Fruit fly (Drosophila melanogaster) whole organism, embryonic: Measurements from ENCODE around the gene Ufsp2.

Source experiments
- Abd-B ChIP-seq: fragments of 200-800 bp; sonication (Bioruptor generic); optimal IDR thresholded peaks from 2 replicates; lab custom pipeline; 2018; ENCODE audit warnings: missing biosample characterization, mild to moderate bottlenecking, missing genetic modification characterization, moderate library complexity
- Blimp-1 ChIP-seq: fragments of 200-800 bp; sonication (Bioruptor generic); optimal IDR thresholded peaks from 3 replicates; lab custom pipeline; 2018; ENCODE audit warnings: missing biosample characterization, missing genetic modification characterization, mild to moderate bottlenecking, moderate library complexity, missing genetic modification reagents
- CG10366 ChIP-seq: fragments of 200-800 bp; sonication (Bioruptor generic); IDR thresholded peaks from 2 replicates; pipeline ENCODE4 v1.3.6; 2022; ENCODE audit warnings: missing biosample characterization, missing genetic modification characterization
- CG10462 ChIP-seq: fragments of 200-800 bp; sonication (Bioruptor generic); optimal IDR thresholded peaks from 2 replicates; lab custom pipeline; 2016; ENCODE audit warnings: missing biosample characterization, missing genetic modification characterization
- CG11398 ChIP-seq: fragments of 200-800 bp; sonication (Bioruptor generic); optimal IDR thresholded peaks from 2 replicates; lab custom pipeline; 2016; ENCODE audit warnings: missing biosample characterization, missing genetic modification characterization
- CG12236 ChIP-seq: fragments of 200-800 bp; sonication (Bioruptor generic); optimal IDR thresholded peaks from 2 replicates; lab custom pipeline; 2016; ENCODE audit warnings: missing biosample characterization, missing genetic modification characterization
- CG12659 ChIP-seq: fragments of 200-800 bp; sonication (Bioruptor generic); optimal IDR thresholded peaks from 3 replicates; lab custom pipeline; 2017; ENCODE audit warnings: mild to moderate bottlenecking, missing biosample characterization, missing genetic modification reagents, missing genetic modification characterization
- CG13424 ChIP-seq: fragments of 200-800 bp; sonication (Bioruptor generic); optimal IDR thresholded peaks from 2 replicates; lab custom pipeline; 2019; ENCODE audit warnings: missing biosample characterization, mild to moderate bottlenecking, missing genetic modification characterization, moderate library complexity
- CG14710 ChIP-seq: fragments of 200-800 bp; sonication (Bioruptor generic); optimal IDR thresholded peaks from 3 replicates; lab custom pipeline; 2019; ENCODE audit warnings: missing biosample characterization, mild to moderate bottlenecking, missing genetic modification characterization, moderate library complexity
- CG15479 ChIP-seq: fragments of 200-800 bp; sonication (Bioruptor generic); optimal IDR thresholded peaks from 3 replicates; lab custom pipeline; 2019; ENCODE audit warnings: missing biosample characterization, mild to moderate bottlenecking, missing genetic modification characterization, moderate library complexity
- CG15601 ChIP-seq: fragments of 200-800 bp; sonication (Bioruptor generic); optimal IDR thresholded peaks from 3 replicates; lab custom pipeline; 2019; ENCODE audit warnings: missing biosample characterization, mild to moderate bottlenecking, missing genetic modification characterization, moderate library complexity
- CG16779 ChIP-seq: fragments of 200-800 bp; sonication (Bioruptor generic); IDR thresholded peaks from 2 replicates; pipeline ENCODE4 v1.3.6; 2022; ENCODE audit warnings: missing biosample characterization, missing genetic modification characterization
- CG16863 ChIP-seq: fragments of 200-800 bp; sonication (Bioruptor generic); optimal IDR thresholded peaks from 3 replicates; lab custom pipeline; 2016; ENCODE audit warnings: missing biosample characterization, missing genetic modification characterization
- CG18262 ChIP-seq: fragments of 200-800 bp; optimal IDR thresholded peaks from 3 replicates; lab custom pipeline; 2019; ENCODE audit warnings: missing biosample characterization, mild to moderate bottlenecking, missing genetic modification characterization, moderate library complexity
- CG18619 ChIP-seq: fragments of 200-800 bp; sonication (Bioruptor generic); optimal IDR thresholded peaks from 3 replicates; lab custom pipeline; 2017; ENCODE audit warnings: missing biosample characterization, mild to moderate bottlenecking, missing genetic modification characterization
- CG2116 ChIP-seq: fragments of 200-800 bp; sonication (Bioruptor generic); optimal IDR thresholded peaks from 3 replicates; lab custom pipeline; 2018; ENCODE audit warnings: missing biosample characterization, mild to moderate bottlenecking, missing genetic modification characterization
- CG2120 ChIP-seq: fragments of 200-800 bp; sonication (Bioruptor generic); optimal IDR thresholded peaks from 3 replicates; lab custom pipeline; 2016; ENCODE audit warnings: missing biosample characterization, missing genetic modification characterization
- CG3726 ChIP-seq: fragments of 200-800 bp; sonication (Bioruptor generic); IDR thresholded peaks from 3 replicates; pipeline ENCODE4, ENCODE4 v1.3.6; 2022; ENCODE audit warnings: missing biosample characterization, missing genetic modification characterization
- CG6689 ChIP-seq: fragments of 200-800 bp; sonication (Bioruptor generic); IDR thresholded peaks from 2 replicates; pipeline ENCODE4 v1.3.6; 2022; ENCODE audit warnings: missing biosample characterization, missing genetic modification characterization
- CG8290 ChIP-seq, 3 experiments: fragments of 200-800 bp; sonication (Bioruptor generic); optimal IDR thresholded peaks; 2 replicates each; lab custom pipeline; 2016 to 2019; ENCODE audit warnings: missing biosample characterization in 3 of 3, missing genetic modification characterization in 3 of 3, mild to moderate bottlenecking in 2 of 3, moderate library complexity in 1 of 3
- CG8388 ChIP-seq: fragments of 200-800 bp; sonication (Bioruptor generic); optimal IDR thresholded peaks from 2 replicates; lab custom pipeline; 2019; ENCODE audit warnings: missing biosample characterization, mild to moderate bottlenecking, missing genetic modification characterization, moderate library complexity
- D ChIP-seq, 2 experiments: fragments of 200-800 bp in 1 of 2; fragments of >200 bp in 1 of 2; sonication (Bioruptor generic) in 1 of 2; optimal IDR thresholded peaks; 2 replicates in 1 of 2; 3 replicates in 1 of 2; lab custom pipeline; 2017; ENCODE audit warnings: mild to moderate bottlenecking in 1 of 2, missing biosample characterization in 1 of 2, missing genetic modification characterization in 1 of 2, missing genetic modification reagents in 1 of 2
- D19A ChIP-seq: fragments of 200-800 bp; optimal IDR thresholded peaks from 3 replicates; lab custom pipeline; 2019; ENCODE audit warnings: missing biosample characterization, mild to moderate bottlenecking, missing genetic modification characterization, moderate library complexity
- Fer2 ChIP-seq: fragments of 200-800 bp; sonication (Bioruptor generic); optimal IDR thresholded peaks from 2 replicates; lab custom pipeline; 2018; ENCODE audit warnings: missing biosample characterization, mild to moderate bottlenecking, missing genetic modification characterization, moderate library complexity
- Hmr ChIP-seq: fragments of 200-800 bp; sonication (Bioruptor generic); optimal IDR thresholded peaks from 3 replicates; lab custom pipeline; 2017; ENCODE audit warnings: mild to moderate bottlenecking, missing biosample characterization, missing genetic modification reagents, missing genetic modification characterization
- Hr51 ChIP-seq, 2 experiments: fragments of 200-800 bp; sonication (Bioruptor generic); optimal IDR thresholded peaks; 2 replicates in 1 of 2; 3 replicates in 1 of 2; lab custom pipeline; 2016 to 2018; ENCODE audit warnings: missing biosample characterization in 2 of 2, missing genetic modification characterization in 2 of 2, mild to moderate bottlenecking in 1 of 2, moderate library complexity in 1 of 2
- Lim3 ChIP-seq: fragments of 200-800 bp; sonication (Bioruptor generic); IDR thresholded peaks from 2 replicates; pipeline ENCODE4 v1.3.6; 2022; ENCODE audit warnings: missing biosample characterization, missing genetic modification characterization
- Neu2 ChIP-seq: fragments of 200-800 bp; sonication (Bioruptor generic); optimal IDR thresholded peaks from 3 replicates; lab custom pipeline; 2016; ENCODE audit warnings: missing biosample characterization, missing genetic modification characterization, borderline replicate concordance
- Pdp1 ChIP-seq, 2 experiments: fragments of 200-800 bp; sonication (Bioruptor generic); optimal IDR thresholded peaks; 3 replicates each; lab custom pipeline; 2016; ENCODE audit warnings: missing biosample characterization in 2 of 2, missing genetic modification characterization in 2 of 2, mild to moderate bottlenecking in 1 of 2, moderate library complexity in 1 of 2
- Sox102F ChIP-seq: fragments of 200-800 bp; sonication (Bioruptor generic); optimal IDR thresholded peaks from 2 replicates; lab custom pipeline; 2018; ENCODE audit warnings: missing biosample characterization, mild to moderate bottlenecking, missing genetic modification characterization, moderate library complexity
- ac ChIP-seq: fragments of 200-800 bp; sonication (Bioruptor generic); optimal IDR thresholded peaks from 3 replicates; lab custom pipeline; 2017; ENCODE audit warnings: missing biosample characterization, mild to moderate bottlenecking, missing genetic modification characterization
- amos ChIP-seq: fragments of 200-800 bp; sonication (Bioruptor generic); IDR thresholded peaks from 2 replicates; pipeline ENCODE4 v1.3.6; 2022; ENCODE audit warnings: missing biosample characterization, missing genetic modification characterization; ENCODE audit not compliant: partially characterized antibody
- ase ChIP-seq: fragments of 200-800 bp; sonication (Bioruptor generic); IDR thresholded peaks from 3 replicates; pipeline ENCODE4 v1.3.6; 2022; ENCODE audit warnings: missing biosample characterization, missing genetic modification characterization
- chm ChIP-seq: fragments of 200-800 bp; sonication (Bioruptor generic); IDR thresholded peaks from 2 replicates; pipeline ENCODE4 v1.3.6; 2022; ENCODE audit warnings: missing biosample characterization, missing genetic modification characterization
- crp ChIP-seq, 2 experiments: fragments of 200-800 bp; sonication (Bioruptor generic); optimal IDR thresholded peaks; 2 replicates in 1 of 2; 3 replicates in 1 of 2; lab custom pipeline; 2017; ENCODE audit warnings: missing biosample characterization in 2 of 2, missing genetic modification characterization in 2 of 2, mild to moderate bottlenecking in 1 of 2, moderate library complexity in 1 of 2
- ftz-f1 ChIP-seq: fragments of 200-800 bp; sonication (Bioruptor generic); optimal IDR thresholded peaks from 2 replicates; lab custom pipeline; 2016; ENCODE audit warnings: missing biosample characterization, missing genetic modification characterization
- ham ChIP-seq: fragments of 200-800 bp; sonication (Bioruptor generic); IDR thresholded peaks from 2 replicates; pipeline ENCODE4 v1.3.6; 2022; ENCODE audit warnings: missing biosample characterization, missing genetic modification characterization
- lmd ChIP-seq: fragments of 200-800 bp; sonication (Bioruptor generic); IDR thresholded peaks from 2 replicates; pipeline ENCODE4 v1.3.6; 2022; ENCODE audit warnings: missing biosample characterization, missing genetic modification characterization
- pan ChIP-seq, 4 experiments: fragments of >200 bp in 3 of 4; fragments of 200-800 bp in 1 of 4; sonication (Bioruptor generic) in 1 of 4; optimal IDR thresholded peaks in 3 of 4; IDR thresholded peaks in 1 of 4; 2 replicates each; pipeline versions ENCODE4 v1.3.6 to Lab custom; 2017 to 2022; ENCODE audit warnings: missing biosample characterization in 2 of 4, missing genetic modification characterization in 2 of 4, mixed read lengths in 1 of 4
- row ChIP-seq: fragments of 200-800 bp; sonication (Bioruptor generic); IDR thresholded peaks from 3 replicates; pipeline ENCODE4 v1.3.6; 2022; ENCODE audit warnings: missing biosample characterization, missing genetic modification characterization
- sna ChIP-seq: fragments of 200-800 bp; sonication (Bioruptor generic); IDR thresholded peaks from 2 replicates; pipeline ENCODE4 v1.3.6; 2022; ENCODE audit warnings: missing biosample characterization, missing genetic modification characterization; ENCODE audit not compliant: partially characterized antibody
- so ChIP-seq: fragments of 200-800 bp; sonication (Bioruptor generic); IDR thresholded peaks from 3 replicates; pipeline ENCODE4 v1.3.6; 2022; ENCODE audit warnings: missing biosample characterization, missing genetic modification characterization
- twi ChIP-seq: fragments of 200-800 bp; optimal IDR thresholded peaks from 2 replicates; lab custom pipeline; 2019; ENCODE audit warnings: missing biosample characterization, mild to moderate bottlenecking, missing genetic modification characterization, moderate library complexity
- zfh1 ChIP-seq: fragments of 200-800 bp; sonication (Bioruptor generic); IDR thresholded peaks from 3 replicates; pipeline ENCODE4 v1.3.6; 2022; ENCODE audit warnings: missing biosample characterization, missing genetic modification characterization

Gene Ufsp2

DNA sequence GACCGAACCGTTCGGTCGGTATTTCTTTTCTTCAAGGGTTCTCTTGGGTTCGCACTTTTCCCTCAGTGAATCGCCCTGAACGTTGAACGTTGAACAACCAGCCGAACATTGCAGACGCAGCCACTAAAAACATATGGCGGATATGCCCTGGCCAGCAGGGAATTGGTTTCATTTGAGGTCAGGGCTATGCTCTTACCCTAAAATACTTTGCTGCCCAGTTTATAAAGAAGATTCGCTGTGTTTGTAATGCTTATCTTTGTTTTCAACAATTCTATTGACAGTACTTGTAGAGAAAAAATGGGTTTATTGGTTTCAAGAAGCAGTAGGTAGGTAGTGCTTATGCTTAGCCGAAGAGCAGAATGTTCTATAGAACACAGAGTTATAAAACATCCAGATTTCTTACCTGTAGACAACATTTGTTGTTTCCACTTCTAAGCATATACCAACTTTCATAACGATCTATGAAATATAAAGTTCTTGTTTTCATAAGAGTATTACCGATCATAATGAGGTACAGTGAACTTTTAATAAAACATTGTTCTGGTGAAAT, 18.9 kb downstream of the Ufsp2 start (continued):
- TF ChIP-seq Pdp1 (GFP tag; optimal IDR thresholded peaks at IDR 0.05; lab: Kevin White, UChicago) (peak in 1 of 2 experiments; percentile 35), D (optimal IDR thresholded peaks at IDR 0.05; lab: Kevin White, UChicago) (peak; percentile 9), D (GFP tag; optimal IDR thresholded peaks at IDR 0.05; lab: Kevin White, UChicago) (peak; percentile 7), Lim3 (GFP tag; lab: Robert Waterston, UW) (no peak), CG18262 (peak; percentile 22), CG15601 (tag; lab: Kevin White, UChicago) (peak; percentile 37), zfh1 (GFP tag; lab: Robert Waterston, UW) (0 out of 3 replicates have a peak, but pooled peaks have one; percentile 34), CG11398 (GFP tag; lab: Kevin White, UChicago) (no peak), chm (GFP tag; lab: Robert Waterston, UW) (0 out of 2 replicates have a peak, but pooled peaks have one; percentile 20), so (GFP tag; lab: Robert Waterston, UW) (0 out of 3 replicates have a peak, but pooled peaks have one; percentile 26), CG6689 (0 out of 2 replicates have a peak, but pooled peaks have one; percentile 13), CG14710 (tag; lab: Kevin White, UChicago) (peak; percentile 20), lmd (GFP tag; lab: Robert Waterston, UW) (peak; percentile 24), CG2120 (GFP tag; lab: Kevin White, UChicago) (peak; percentile 42), Hr51 (GFP tag; optimal IDR thresholded peaks at IDR 0.05; lab: Kevin White, UChicago) (peak in 1 of 2 experiments; percentile 29), Hmr (peak; percentile 18), row (peak; percentile 52; the same call in 2 of the 3 replicates), CG13424 (tag; lab: Kevin White, UChicago) (no peak), CG16863 (GFP tag; lab: Kevin White, UChicago) (peak; percentile 15), Abd-B (GFP tag; lab: Kevin White, UChicago) (no peak), CG10366 (GFP tag; lab: Robert Waterston, UW) (peak; percentile 9; the same call in 1 of the 2 replicates), twi (peak; percentile 23), Blimp-1 (peak; percentile 9), D19A (tag; lab: Kevin White, UChicago) (peak; percentile 52), CG8388 (GFP tag; lab: Kevin White, UChicago) (peak; percentile 3), Fer2 (tag; lab: Kevin White, UChicago) (no peak), Sox102F (GFP tag; lab: Kevin White, UChicago) (peak; percentile 14), CG10462 (GFP tag; lab: Kevin White, UChicago) (no peak)

DNA sequence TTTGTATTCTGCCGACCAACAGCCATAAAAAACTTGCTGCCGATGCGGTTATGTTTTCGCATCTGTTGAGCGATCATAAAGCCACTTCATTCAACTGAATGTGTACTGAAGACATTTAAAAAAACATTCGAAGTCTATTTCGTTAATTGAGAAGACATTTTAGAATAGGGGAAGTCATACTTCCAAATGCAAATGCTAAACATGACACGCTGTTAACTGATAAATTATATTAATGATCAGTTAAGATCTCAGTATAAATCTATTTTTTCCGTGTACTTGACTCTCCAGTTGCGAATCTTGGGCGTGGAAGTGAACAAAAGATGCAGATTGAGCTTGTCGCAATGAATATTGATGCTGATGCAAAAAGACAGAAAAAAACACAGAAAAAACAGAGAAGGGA, 19.6 kb downstream of the Ufsp2 start:
- TF ChIP-seq pan (optimal IDR thresholded peaks at IDR 0.05; lab: Kevin White, UChicago) (no peak), pan (GFP tag; optimal IDR thresholded peaks at IDR 0.05 in 1 of 2, IDR thresholded peaks at IDR 0.05 in 1 of 2) (peak in 1 of 2 experiments; percentile 4), CG8290 (GFP tag; optimal IDR thresholded peaks at IDR 0.05; lab: Kevin White, UChicago) (no peak), CG8290 (tag; optimal IDR thresholded peaks at IDR 0.05; lab: Kevin White, UChicago) (no peak), ac (GFP tag; lab: Kevin White, UChicago) (no peak), Hr51 (GFP tag; optimal IDR thresholded peaks at IDR 0.05; lab: Kevin White, UChicago) (no peak), CG15479 (peak; percentile 19), sna (GFP tag; lab: Robert Waterston, UW) (no peak)

DNA sequence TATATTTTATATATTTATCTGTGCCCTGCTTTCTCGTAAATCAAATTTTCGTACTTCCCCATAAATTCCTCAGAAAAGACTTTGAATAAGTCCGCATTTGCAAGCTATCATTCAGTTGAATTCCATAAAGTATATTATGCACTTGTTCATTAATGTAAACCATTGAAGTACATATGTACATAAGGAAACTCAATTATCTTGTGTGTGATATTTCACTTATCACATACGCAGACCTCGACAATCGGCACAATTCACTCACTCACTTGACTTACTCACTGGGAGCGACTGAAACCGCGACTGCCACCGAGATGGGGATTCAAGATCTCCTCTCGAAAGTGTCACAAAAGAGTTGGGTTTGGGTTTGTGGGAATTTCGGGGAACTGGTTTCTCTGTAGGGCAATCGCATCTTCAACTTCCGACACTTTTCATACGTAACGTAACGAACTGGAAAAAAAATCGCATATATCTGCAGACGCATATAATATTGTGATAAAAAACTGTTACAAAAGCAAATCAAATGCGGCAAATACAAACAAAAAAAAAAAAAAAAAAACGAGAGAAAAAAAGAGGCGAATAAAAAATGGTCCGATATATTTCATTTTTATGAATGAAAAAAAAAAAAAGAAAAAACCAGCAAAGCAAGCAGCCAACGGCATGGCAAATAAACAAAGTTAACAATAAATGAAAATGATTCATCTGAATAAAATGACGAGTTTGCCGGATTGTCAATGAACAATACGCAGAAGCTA, 20.8 kb downstream of the Ufsp2 start:
- no peak for TF ChIP-seq CG12236
- TF ChIP-seq Neu2 (GFP tag; lab: Kevin White, UChicago): no peak
- TF ChIP-seq crp (GFP tag; optimal IDR thresholded peaks at IDR 0.05; lab: Kevin White, UChicago): no peak
- TF ChIP-seq CG16779 (GFP tag; lab: Robert Waterston, UW): no peak
- no peak for TF ChIP-seq CG3726
- TF ChIP-seq CG18619 (GFP tag; lab: Kevin White, UChicago): peak; percentile 2
- TF ChIP-seq ham (GFP tag; lab: Robert Waterston, UW): no peak
- TF ChIP-seq CG12659 (GFP tag; lab: Kevin White, UChicago): peak; percentile 22
- no peak for TF ChIP-seq amos
- TF ChIP-seq ftz-f1 (GFP tag; lab: Kevin White, UChicago): no peak
- TF ChIP-seq ase (GFP tag; lab: Robert Waterston, UW): no peak
- TF ChIP-seq row: no peak
- TF ChIP-seq CG2116 (GFP tag; lab: Kevin White, UChicago): no peak
